Worm (Caenorhabditis elegans) whole organism, L2 larva: ENCODE data around the gene cyp-13B1.
"Not testable (repeated sequence)": the region's sequence is repeated elsewhere in the genome, so short reads cannot be mapped to it uniquely, and the experiment has no call there.

Experiments
- ceh-16 ChIP-seq: fragments of 150-350 bp; optimal IDR thresholded peaks from 2 replicates; lab custom pipeline; 2014; ENCODE audit warnings: missing biosample characterization, missing genetic modification characterization
- egl-27 ChIP-seq: sonication (generic microtip); optimal IDR thresholded peaks from 3 replicates; lab custom pipeline; 2017; ENCODE audit warnings: missing biosample characterization, missing genetic modification reagents, missing genetic modification characterization
- elt-3 ChIP-seq: sonication (generic microtip); optimal IDR thresholded peaks from 2 replicates; lab custom pipeline; 2017; ENCODE audit warnings: missing biosample characterization, missing genetic modification characterization
- lin-11 ChIP-seq: fragments of 150-350 bp; sonication (generic microtip); optimal IDR thresholded peaks from 2 replicates; lab custom pipeline; 2014; ENCODE audit warnings: missing biosample characterization, missing genetic modification characterization, inconsistent platforms, mixed read lengths
- nhr-10 ChIP-seq: sonication (generic microtip); optimal IDR thresholded peaks from 2 replicates; lab custom pipeline; 2017; ENCODE audit warnings: missing biosample characterization, missing genetic modification characterization
- nhr-12 ChIP-seq: fragments of 150-350 bp; optimal IDR thresholded peaks from 2 replicates; lab custom pipeline; 2014; ENCODE audit warnings: missing biosample characterization, missing genetic modification characterization
- nhr-77 ChIP-seq: fragments of 150-350 bp; optimal IDR thresholded peaks from 2 replicates; lab custom pipeline; 2014; ENCODE audit warnings: missing biosample characterization, missing genetic modification characterization

- not testable (repeated sequence) for TF ChIP-seq lin-11; nhr-10 (tag; lab: Kevin White, UChicago); egl-27 (tag; lab: Kevin White, UChicago); elt-3 (tag; lab: Kevin White, UChicago); nhr-77 (tag; lab: Kevin White, UChicago); ceh-16 (tag; lab: Kevin White, UChicago); nhr-12 (tag; lab: Kevin White, UChicago)
Measured at ce11 chrX:13428755-13429154, 19.3 kb upstream of the cyp-13B1 start, which contains the start of gene fkh-4.
